Fruit fly (Drosophila melanogaster) whole organism, embryonic: ENCODE data around the gene CG42726.

Experiments used
- Blimp-1 ChIP-seq: fragments of 200-800 bp; sonication (Bioruptor generic); optimal IDR thresholded peaks from 3 replicates; lab custom pipeline; 2018; ENCODE audit warnings: missing biosample characterization, missing genetic modification characterization, mild to moderate bottlenecking, moderate library complexity, missing genetic modification reagents
- CG10462 ChIP-seq: fragments of 200-800 bp; sonication (Bioruptor generic); optimal IDR thresholded peaks from 2 replicates; lab custom pipeline; 2016; ENCODE audit warnings: missing biosample characterization, missing genetic modification characterization
- CG10543 ChIP-seq: fragments of 200-800 bp; sonication (Bioruptor generic); optimal IDR thresholded peaks from 3 replicates; lab custom pipeline; 2017; ENCODE audit warnings: missing biosample characterization, mild to moderate bottlenecking, missing genetic modification characterization, moderate library complexity
- CG11398 ChIP-seq: fragments of 200-800 bp; sonication (Bioruptor generic); optimal IDR thresholded peaks from 2 replicates; lab custom pipeline; 2016; ENCODE audit warnings: missing biosample characterization, missing genetic modification characterization
- CG12744 ChIP-seq: fragments of 200-800 bp; sonication (Bioruptor generic); optimal IDR thresholded peaks from 2 replicates; lab custom pipeline; 2016; ENCODE audit warnings: missing biosample characterization, missing genetic modification characterization
- CG12769 ChIP-seq: fragments of 200-800 bp; sonication (Bioruptor generic); optimal IDR thresholded peaks from 2 replicates; lab custom pipeline; 2019; ENCODE audit warnings: missing biosample characterization, mild to moderate bottlenecking, missing genetic modification characterization, moderate library complexity
- CG13296 ChIP-seq: fragments of 200-800 bp; sonication (Bioruptor generic); optimal IDR thresholded peaks from 3 replicates; lab custom pipeline; 2018; ENCODE audit warnings: missing biosample characterization, mild to moderate bottlenecking, missing genetic modification characterization
- CG14441 ChIP-seq: fragments of 200-800 bp; sonication (Bioruptor generic); IDR thresholded peaks from 2 replicates; pipeline ENCODE4 v1.3.6; 2022; ENCODE audit warnings: missing biosample characterization, missing genetic modification characterization
- CG14667 ChIP-seq: fragments of 200-800 bp; sonication (Bioruptor generic); IDR thresholded peaks from 2 replicates; pipeline ENCODE4 v1.3.6; 2022; ENCODE audit warnings: missing biosample characterization, missing genetic modification characterization
- CG15011 ChIP-seq: fragments of 200-800 bp; sonication (Bioruptor generic); optimal IDR thresholded peaks from 3 replicates; lab custom pipeline; 2018; ENCODE audit warnings: missing biosample characterization, mild to moderate bottlenecking, missing genetic modification characterization
- CG15514 ChIP-seq: fragments of 200-800 bp; sonication (Bioruptor generic); optimal IDR thresholded peaks from 3 replicates; lab custom pipeline; 2017; ENCODE audit warnings: missing biosample characterization, missing genetic modification characterization, mild to moderate bottlenecking, moderate library complexity, missing genetic modification reagents
- CG1602 ChIP-seq: fragments of 200-800 bp; sonication (Bioruptor generic); optimal IDR thresholded peaks from 3 replicates; lab custom pipeline; 2016; ENCODE audit warnings: missing biosample characterization, missing genetic modification characterization
- CG17568 ChIP-seq: fragments of 200-800 bp; sonication (Bioruptor generic); optimal IDR thresholded peaks from 2 replicates; lab custom pipeline; 2018; ENCODE audit warnings: missing biosample characterization, mild to moderate bottlenecking, missing genetic modification characterization, moderate library complexity
- CG18619 ChIP-seq: fragments of 200-800 bp; sonication (Bioruptor generic); optimal IDR thresholded peaks from 3 replicates; lab custom pipeline; 2017; ENCODE audit warnings: missing biosample characterization, mild to moderate bottlenecking, missing genetic modification characterization
- CG2116 ChIP-seq: fragments of 200-800 bp; sonication (Bioruptor generic); optimal IDR thresholded peaks from 3 replicates; lab custom pipeline; 2018; ENCODE audit warnings: missing biosample characterization, mild to moderate bottlenecking, missing genetic modification characterization
- CG6765 ChIP-seq: fragments of 200-800 bp; sonication (Bioruptor generic); optimal IDR thresholded peaks from 3 replicates; lab custom pipeline; 2017; ENCODE audit warnings: missing biosample characterization, mild to moderate bottlenecking, missing genetic modification characterization
- CG8765 ChIP-seq: fragments of 200-800 bp; sonication (Bioruptor generic); IDR thresholded peaks from 2 replicates; pipeline ENCODE4 v1.3.6; 2022; ENCODE audit warnings: missing biosample characterization, missing genetic modification characterization
- CG8944 ChIP-seq: fragments of 200-800 bp; sonication (Bioruptor generic); optimal IDR thresholded peaks from 3 replicates; lab custom pipeline; 2016; ENCODE audit warnings: missing biosample characterization, missing genetic modification characterization
- CG9727 ChIP-seq: fragments of 200-800 bp; sonication (Bioruptor generic); optimal IDR thresholded peaks from 3 replicates; lab custom pipeline; 2017; ENCODE audit warnings: missing biosample characterization, mild to moderate bottlenecking, missing genetic modification characterization
- CkIIα-i1 ChIP-seq: fragments of 200-800 bp; sonication (Bioruptor generic); IDR thresholded peaks from 2 replicates; pipeline ENCODE4 v1.3.6; 2022; ENCODE audit warnings: missing biosample characterization, missing genetic modification characterization
- Doc3 ChIP-seq: fragments of 200-800 bp; sonication (Bioruptor generic); IDR thresholded peaks from 3 replicates; pipeline ENCODE4 v1.3.6; 2022; ENCODE audit warnings: missing biosample characterization, missing genetic modification characterization; ENCODE audit not compliant: partially characterized antibody
- Eip74EF ChIP-seq, 2 experiments: fragments of 200-800 bp in 1 of 2; fragments of >200 bp in 1 of 2; sonication (Bioruptor generic) in 1 of 2; optimal IDR thresholded peaks; 2 replicates each; lab custom pipeline; 2017 to 2019; ENCODE audit warnings: missing biosample characterization in 2 of 2, missing genetic modification characterization in 2 of 2, mild to moderate bottlenecking in 1 of 2, moderate library complexity in 1 of 2
- Gsc ChIP-seq: fragments of 200-800 bp; sonication (Bioruptor generic); IDR thresholded peaks from 2 replicates; pipeline ENCODE4 v1.3.6; 2022; ENCODE audit warnings: missing biosample characterization, missing genetic modification characterization
- Gug ChIP-seq: fragments of 200-800 bp; sonication (Bioruptor generic); IDR thresholded peaks from 4 replicates; pipeline ENCODE4 v1.3.6; 2022; ENCODE audit warnings: missing biosample characterization, missing genetic modification characterization
- HLH4C ChIP-seq: fragments of 200-800 bp; sonication (Bioruptor generic); IDR thresholded peaks from 3 replicates; pipeline ENCODE4 v1.3.6; 2022; ENCODE audit warnings: missing biosample characterization, missing genetic modification characterization; ENCODE audit not compliant: partially characterized antibody
- Hr39 ChIP-seq: fragments of >200 bp; optimal IDR thresholded peaks from 2 replicates; lab custom pipeline; 2017
- Hr51 ChIP-seq, 2 experiments: fragments of 200-800 bp; sonication (Bioruptor generic); optimal IDR thresholded peaks; 2 replicates in 1 of 2; 3 replicates in 1 of 2; lab custom pipeline; 2016 to 2018; ENCODE audit warnings: missing biosample characterization in 2 of 2, missing genetic modification characterization in 2 of 2, mild to moderate bottlenecking in 1 of 2, moderate library complexity in 1 of 2
- Lpt ChIP-seq: fragments of >200 bp; optimal IDR thresholded peaks from 2 replicates; lab custom pipeline; 2018; ENCODE audit warnings: missing biosample characterization, missing genetic modification characterization
- MTF-1 ChIP-seq: fragments of 200-800 bp; sonication (Bioruptor generic); optimal IDR thresholded peaks from 2 replicates; lab custom pipeline; 2018; ENCODE audit warnings: missing biosample characterization, mild to moderate bottlenecking, missing genetic modification characterization, borderline replicate concordance
- Sry-δ ChIP-seq: fragments of 200-800 bp; sonication (Bioruptor generic); optimal IDR thresholded peaks from 2 replicates; lab custom pipeline; 2016; ENCODE audit warnings: missing biosample characterization, missing genetic modification characterization
- Usf ChIP-seq: fragments of 200-800 bp; sonication (Bioruptor generic); optimal IDR thresholded peaks from 2 replicates; lab custom pipeline; 2017; ENCODE audit warnings: missing genotype, missing biosample characterization, missing genetic modification characterization
- Xrp1 ChIP-seq: fragments of 200-800 bp; sonication (Bioruptor generic); IDR thresholded peaks from 2 replicates; pipeline ENCODE4 v1.3.6; 2022; ENCODE audit warnings: missing biosample characterization, missing genetic modification characterization
- ci ChIP-seq: fragments of 200-800 bp; sonication (Bioruptor generic); IDR thresholded peaks from 3 replicates; pipeline ENCODE4 v1.3.6; 2022; ENCODE audit warnings: missing biosample characterization, missing genetic modification characterization
- croc ChIP-seq: fragments of 200-800 bp; sonication (Bioruptor generic); conservative IDR thresholded peaks from 3 replicates; pipeline ENCODE4 v1.3.6; 2022; ENCODE audit warnings: missing biosample characterization, missing genetic modification characterization
- crp ChIP-seq, 2 experiments: fragments of 200-800 bp; sonication (Bioruptor generic); optimal IDR thresholded peaks; 2 replicates in 1 of 2; 3 replicates in 1 of 2; lab custom pipeline; 2017; ENCODE audit warnings: missing biosample characterization in 2 of 2, missing genetic modification characterization in 2 of 2, mild to moderate bottlenecking in 1 of 2, moderate library complexity in 1 of 2
- dmrt11E ChIP-seq: fragments of 200-800 bp; sonication (Bioruptor generic); optimal IDR thresholded peaks from 3 replicates; lab custom pipeline; 2018; ENCODE audit warnings: missing biosample characterization, mild to moderate bottlenecking, missing genetic modification characterization, moderate library complexity
- fd3F ChIP-seq: fragments of 200-800 bp; sonication (Bioruptor generic); optimal IDR thresholded peaks from 2 replicates; lab custom pipeline; 2018; ENCODE audit warnings: missing biosample characterization, mild to moderate bottlenecking, missing genetic modification characterization, moderate library complexity
- gsb ChIP-seq: fragments of 200-800 bp; sonication (Bioruptor generic); IDR thresholded peaks from 2 replicates; pipeline ENCODE4 v1.3.6; 2022; ENCODE audit warnings: missing biosample characterization, missing genetic modification characterization
- ham ChIP-seq: fragments of 200-800 bp; sonication (Bioruptor generic); IDR thresholded peaks from 2 replicates; pipeline ENCODE4 v1.3.6; 2022; ENCODE audit warnings: missing biosample characterization, missing genetic modification characterization
- ind ChIP-seq: fragments of 200-800 bp; sonication (Bioruptor generic); optimal IDR thresholded peaks from 3 replicates; lab custom pipeline; 2016; ENCODE audit warnings: missing biosample characterization, missing genetic modification characterization
- jing ChIP-seq: fragments of 200-800 bp; sonication (Bioruptor generic); optimal IDR thresholded peaks from 2 replicates; lab custom pipeline; 2018; ENCODE audit warnings: missing biosample characterization, mild to moderate bottlenecking, missing genetic modification characterization
- jumu ChIP-seq: fragments of 200-800 bp; sonication (Bioruptor generic); optimal IDR thresholded peaks from 3 replicates; lab custom pipeline; 2016; ENCODE audit warnings: missing biosample characterization, missing genetic modification characterization
- ken ChIP-seq: fragments of 200-800 bp; sonication (Bioruptor generic); IDR thresholded peaks from 3 replicates; pipeline ENCODE4 v1.3.6; 2022; ENCODE audit warnings: missing biosample characterization, missing genetic modification characterization
- lov ChIP-seq, 2 experiments: fragments of 200-800 bp in 1 of 2; fragments of >200 bp in 1 of 2; sonication (Bioruptor generic) in 1 of 2; IDR thresholded peaks in 1 of 2; optimal IDR thresholded peaks in 1 of 2; 2 replicates in 1 of 2; 3 replicates in 1 of 2; pipeline versions ENCODE4 v1.3.6 to Lab custom; 2017 to 2022; ENCODE audit warnings: missing biosample characterization in 1 of 2, missing genetic modification characterization in 1 of 2
- maf-S ChIP-seq: fragments of 200-800 bp; sonication (Bioruptor generic); optimal IDR thresholded peaks from 2 replicates; lab custom pipeline; 2016; ENCODE audit warnings: missing biosample characterization, missing genetic modification characterization
- sens ChIP-seq: fragments of 200-800 bp; sonication (Bioruptor generic); peaks from one replicate; lab custom pipeline; 2016; ENCODE audit warnings: missing biosample characterization, missing genetic modification characterization
- sens-2 ChIP-seq: fragments of 200-800 bp; sonication (Bioruptor generic); IDR thresholded peaks from 2 replicates; pipeline ENCODE4 v1.3.6; 2022; ENCODE audit warnings: missing biosample characterization, missing genetic modification characterization
- sob ChIP-seq: fragments of 200-800 bp; sonication (Bioruptor generic); IDR thresholded peaks from 2 replicates; pipeline ENCODE4 v1.3.6; 2022; ENCODE audit warnings: missing biosample characterization, missing genetic modification characterization
- sug ChIP-seq: fragments of 200-800 bp; optimal IDR thresholded peaks from 2 replicates; lab custom pipeline; 2019; ENCODE audit warnings: missing biosample characterization, mild to moderate bottlenecking, missing genetic modification characterization, moderate library complexity
- vnd ChIP-seq: fragments of 200-800 bp; sonication (Bioruptor generic); IDR thresholded peaks from 3 replicates; pipeline ENCODE4 v1.3.6; 2022; ENCODE audit warnings: missing biosample characterization, missing genetic modification characterization; ENCODE audit not compliant: partially characterized antibody

Gene CG42726

DNA sequence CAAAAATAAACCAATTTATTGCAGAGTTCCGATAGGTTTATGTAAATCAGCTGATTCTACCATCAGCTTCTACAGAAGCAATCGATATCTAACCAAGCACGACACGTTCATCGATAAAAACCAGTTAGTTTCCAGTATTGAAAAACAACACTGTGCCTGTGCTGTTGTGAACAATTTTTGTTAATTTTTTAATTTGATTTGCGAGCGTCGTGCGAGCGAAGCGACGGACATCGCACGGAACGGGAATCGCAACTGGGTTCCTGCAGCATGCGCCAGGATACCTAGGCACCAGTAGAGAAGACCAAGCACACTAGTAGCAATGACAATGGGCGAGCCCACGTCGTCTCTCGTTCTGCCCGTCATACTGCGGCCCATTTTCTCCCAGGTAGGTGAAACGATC is 24.0 kb downstream of the CG42726 start, which contains the start of the genes Ccm3 and CG6136 (continued):
- peak in 1 of 2 experiments; percentile 23 for TF ChIP-seq Hr51 (GFP tag; optimal IDR thresholded peaks at IDR 0.05; lab: Kevin White, UChicago)
- TF ChIP-seq Eip74EF (GFP tag; optimal IDR thresholded peaks at IDR 0.05; lab: Kevin White, UChicago), result no peak
- TF ChIP-seq ind (GFP tag; lab: Kevin White, UChicago), result peak; percentile 19
- TF ChIP-seq croc (GFP tag; lab: Robert Waterston, UW), result no peak; the same call in 2 of the 3 replicates
- no peak for TF ChIP-seq maf-S
- TF ChIP-seq CG11398, result no peak
- TF ChIP-seq CG8944 (GFP tag; lab: Kevin White, UChicago), result no peak
- peak; percentile 64; the same call in 2 of the 3 replicates for TF ChIP-seq ci (GFP tag; lab: Robert Waterston, UW)
- peak; percentile 64 for TF ChIP-seq Hr39 (lab: Kevin White, UChicago)
- TF ChIP-seq CG6765 (GFP tag; lab: Kevin White, UChicago), result peak; percentile 52
- no peak for TF ChIP-seq CG8765
- TF ChIP-seq CG10543 (GFP tag; lab: Kevin White, UChicago), result no peak
- TF ChIP-seq CG18619, result peak; percentile 11
- peak; percentile 84 for TF ChIP-seq sob (GFP tag; lab: Robert Waterston, UW)
- no peak for TF ChIP-seq fd3F (GFP tag; lab: Kevin White, UChicago)
- TF ChIP-seq ken (GFP tag; lab: Robert Waterston, UW), result no peak
- TF ChIP-seq CG17568, result no peak
- TF ChIP-seq Gsc (GFP tag; lab: Robert Waterston, UW), result no peak
- TF ChIP-seq CG15514, result peak; percentile 79
- TF ChIP-seq ham, result no peak
- no peak for TF ChIP-seq CG1602 (GFP tag; lab: Kevin White, UChicago)
- TF ChIP-seq sens (GFP tag; lab: Kevin White, UChicago), result peak; percentile 68
- TF ChIP-seq CG14667, result no peak
- TF ChIP-seq CkIIα-i1 (GFP tag; lab: Robert Waterston, UW), result no peak
- peak; percentile 35; the same call in 1 of the 2 replicates for TF ChIP-seq Xrp1
- TF ChIP-seq Lpt (GFP tag; lab: Kevin White, UChicago), result no peak
- TF ChIP-seq Usf (GFP tag; lab: Kevin White, UChicago), result no peak
- no peak for TF ChIP-seq Blimp-1 (GFP tag; lab: Kevin White, UChicago)
- peak; percentile 56 to 93 for TF ChIP-seq crp (GFP tag; optimal IDR thresholded peaks at IDR 0.05; lab: Kevin White, UChicago)
- TF ChIP-seq CG12744 (GFP tag; lab: Kevin White, UChicago), result no peak
- TF ChIP-seq Sry-δ (GFP tag; lab: Kevin White, UChicago), result peak; percentile 80
- TF ChIP-seq sens-2 (GFP tag; lab: Robert Waterston, UW), result no peak
- no peak for TF ChIP-seq CG15011 (GFP tag; lab: Kevin White, UChicago)
- peak; percentile 10 for TF ChIP-seq dmrt11E (tag; lab: Kevin White, UChicago)
- peak; percentile 87 for TF ChIP-seq vnd (GFP tag; lab: Robert Waterston, UW)
- TF ChIP-seq CG12769 (tag; lab: Kevin White, UChicago), result no peak
- TF ChIP-seq Gug (GFP tag; lab: Robert Waterston, UW), result no peak
- TF ChIP-seq Doc3 (GFP tag; lab: Robert Waterston, UW), result peak; percentile 82
- no peak for TF ChIP-seq CG14441 (GFP tag; lab: Robert Waterston, UW)
- peak; percentile 2 for TF ChIP-seq jumu (GFP tag; lab: Kevin White, UChicago)
- TF ChIP-seq CG13296 (GFP tag; lab: Kevin White, UChicago), result peak; percentile 39
- peak; percentile 58 for TF ChIP-seq sug (tag; lab: Kevin White, UChicago)
- TF ChIP-seq jing, result no peak
- TF ChIP-seq CG2116 (GFP tag; lab: Kevin White, UChicago), result peak; percentile 90
- peak; percentile 91 for TF ChIP-seq HLH4C (GFP tag; lab: Robert Waterston, UW)
- TF ChIP-seq lov (optimal IDR thresholded peaks at IDR 0.05; lab: Kevin White, UChicago), result no peak
- 0 out of 3 replicates have a peak, but pooled peaks have one; percentile 41 for TF ChIP-seq lov (GFP tag; IDR thresholded peaks at IDR 0.05; lab: Robert Waterston, UW)
- TF ChIP-seq CG10462 (GFP tag; lab: Kevin White, UChicago), result no peak
- TF ChIP-seq CG9727, result peak; percentile 25
- TF ChIP-seq gsb (GFP tag; lab: Robert Waterston, UW), result 0 out of 2 replicates have a peak, but pooled peaks have one; percentile 30
- TF ChIP-seq MTF-1 (GFP tag; lab: Kevin White, UChicago), result peak; percentile 14
